Fruit fly (Drosophila melanogaster) whole organism, embryonic: ENCODE results near the gene CG4645.

ENCODE experiments used
- Atf3 ChIP-seq: fragments of 200-800 bp; sonication (Bioruptor generic); optimal IDR thresholded peaks from 3 replicates; lab custom pipeline; 2016; ENCODE audit warnings: missing biosample characterization, missing genetic modification characterization
- Blimp-1 ChIP-seq: fragments of 200-800 bp; sonication (Bioruptor generic); optimal IDR thresholded peaks from 3 replicates; lab custom pipeline; 2018; ENCODE audit warnings: missing biosample characterization, missing genetic modification characterization, mild to moderate bottlenecking, moderate library complexity, missing genetic modification reagents
- CG10543 ChIP-seq: fragments of 200-800 bp; sonication (Bioruptor generic); optimal IDR thresholded peaks from 3 replicates; lab custom pipeline; 2017; ENCODE audit warnings: missing biosample characterization, mild to moderate bottlenecking, missing genetic modification characterization, moderate library complexity
- CG12155 ChIP-seq: fragments of 200-800 bp; sonication (Bioruptor generic); optimal IDR thresholded peaks from 3 replicates; lab custom pipeline; 2016; ENCODE audit warnings: missing biosample characterization, missing genetic modification characterization
- CG12219 ChIP-seq: fragments of 200-800 bp; sonication (Bioruptor generic); optimal IDR thresholded peaks from 3 replicates; lab custom pipeline; 2018; ENCODE audit warnings: missing biosample characterization, mild to moderate bottlenecking, missing genetic modification characterization
- CG1233 ChIP-seq: fragments of 200-800 bp; sonication (Bioruptor generic); optimal IDR thresholded peaks from 4 replicates; lab custom pipeline; 2018; ENCODE audit warnings: missing biosample characterization, mild to moderate bottlenecking, missing genetic modification characterization
- CG13775 ChIP-seq: fragments of 200-800 bp; sonication (Bioruptor generic); optimal IDR thresholded peaks from 3 replicates; lab custom pipeline; 2017; ENCODE audit warnings: missing biosample characterization, mild to moderate bottlenecking, missing genetic modification characterization
- CG13894 ChIP-seq: fragments of 200-800 bp; sonication (Bioruptor generic); optimal IDR thresholded peaks from 3 replicates; lab custom pipeline; 2018; ENCODE audit warnings: missing biosample characterization, mild to moderate bottlenecking, missing genetic modification characterization, moderate library complexity
- CG17568 ChIP-seq: fragments of 200-800 bp; sonication (Bioruptor generic); optimal IDR thresholded peaks from 2 replicates; lab custom pipeline; 2018; ENCODE audit warnings: missing biosample characterization, mild to moderate bottlenecking, missing genetic modification characterization, moderate library complexity
- CG2875 ChIP-seq: fragments of 200-800 bp; sonication (Bioruptor generic); optimal IDR thresholded peaks from 2 replicates; lab custom pipeline; 2017; ENCODE audit warnings: missing biosample characterization, mild to moderate bottlenecking, missing genetic modification characterization, missing genetic modification reagents
- CG30431 ChIP-seq: fragments of 200-800 bp; sonication (Bioruptor generic); optimal IDR thresholded peaks from 2 replicates; lab custom pipeline; 2017; ENCODE audit warnings: missing biosample characterization, missing genetic modification characterization
- CG32772 ChIP-seq: fragments of 200-800 bp; sonication (Bioruptor generic); IDR thresholded peaks from 2 replicates; pipeline ENCODE4 v1.3.6; 2022; ENCODE audit warnings: missing biosample characterization, missing genetic modification characterization
- CG43689 ChIP-seq: fragments of 200-800 bp; sonication (Bioruptor generic); IDR thresholded peaks from 2 replicates; pipeline ENCODE4 v1.3.6; 2022; ENCODE audit warnings: missing biosample characterization, missing genetic modification characterization
- CG5180 ChIP-seq: fragments of 200-800 bp; sonication (Bioruptor generic); optimal IDR thresholded peaks from 3 replicates; lab custom pipeline; 2017; ENCODE audit warnings: missing biosample characterization, missing genetic modification characterization, mild to moderate bottlenecking, moderate library complexity, missing genetic modification reagents
- CG6683 ChIP-seq: fragments of 200-800 bp; sonication (Bioruptor generic); optimal IDR thresholded peaks from 2 replicates; lab custom pipeline; 2017; ENCODE audit warnings: missing biosample characterization, mild to moderate bottlenecking, missing genetic modification characterization, missing genetic modification reagents
- CG6813 ChIP-seq: fragments of 200-800 bp; sonication (Bioruptor generic); optimal IDR thresholded peaks from 2 replicates; lab custom pipeline; 2017; ENCODE audit warnings: missing biosample characterization, missing genetic modification characterization, mild to moderate bottlenecking, moderate library complexity, missing genetic modification reagents
- CG7357 ChIP-seq: fragments of 200-800 bp; sonication (Bioruptor generic); IDR thresholded peaks from 3 replicates; pipeline ENCODE4 v1.3.6; 2022; ENCODE audit warnings: missing biosample characterization, missing genetic modification characterization
- CG7745 ChIP-seq: fragments of 200-800 bp; sonication (Bioruptor generic); optimal IDR thresholded peaks from 2 replicates; lab custom pipeline; 2018; ENCODE audit warnings: missing biosample characterization, mild to moderate bottlenecking, missing genetic modification characterization, moderate library complexity
- CG9609 ChIP-seq: fragments of 200-800 bp; sonication (Bioruptor generic); optimal IDR thresholded peaks from 3 replicates; lab custom pipeline; 2016; ENCODE audit warnings: missing biosample characterization, missing genetic modification characterization
- Chrac-16 ChIP-seq: fragments of 200-800 bp; sonication (Bioruptor generic); optimal IDR thresholded peaks from 3 replicates; lab custom pipeline; 2016; ENCODE audit warnings: missing biosample characterization, missing genetic modification characterization
- D19A ChIP-seq: fragments of 200-800 bp; optimal IDR thresholded peaks from 3 replicates; lab custom pipeline; 2019; ENCODE audit warnings: missing biosample characterization, mild to moderate bottlenecking, missing genetic modification characterization, moderate library complexity
- Deaf1 ChIP-seq: fragments of 200-800 bp; optimal IDR thresholded peaks from 3 replicates; lab custom pipeline; 2019; ENCODE audit warnings: missing biosample characterization, mild to moderate bottlenecking, missing genetic modification characterization, moderate library complexity
- Dp ChIP-seq: fragments of 200-800 bp; sonication (Bioruptor generic); optimal IDR thresholded peaks from 2 replicates; lab custom pipeline; 2018; ENCODE audit warnings: missing biosample characterization, mild to moderate bottlenecking, missing genetic modification characterization, moderate library complexity
- Ets65A ChIP-seq: fragments of 200-800 bp; sonication (Bioruptor generic); peaks from one replicate; lab custom pipeline; 2016; ENCODE audit warnings: missing biosample characterization, missing genetic modification characterization
- Hmx ChIP-seq: fragments of 200-800 bp; sonication (Bioruptor generic); optimal IDR thresholded peaks from 2 replicates; lab custom pipeline; 2016; ENCODE audit warnings: missing biosample characterization, missing genetic modification characterization
- Hr51 ChIP-seq, 2 experiments: fragments of 200-800 bp; sonication (Bioruptor generic); optimal IDR thresholded peaks; 2 replicates in 1 of 2; 3 replicates in 1 of 2; lab custom pipeline; 2016 to 2018; ENCODE audit warnings: missing biosample characterization in 2 of 2, missing genetic modification characterization in 2 of 2, mild to moderate bottlenecking in 1 of 2, moderate library complexity in 1 of 2
- Kr ChIP-seq: fragments of 200-800 bp; sonication (Bioruptor generic); optimal IDR thresholded peaks from 2 replicates; lab custom pipeline; 2017; ENCODE audit warnings: missing biosample characterization, mild to moderate bottlenecking, missing genetic modification characterization
- Mad ChIP-seq: fragments of 200-800 bp; sonication (Bioruptor generic); optimal IDR thresholded peaks from 2 replicates; lab custom pipeline; 2016; ENCODE audit warnings: missing biosample characterization, missing genetic modification characterization
- Med ChIP-seq: fragments of 200-800 bp; sonication (Bioruptor generic); peaks from one replicate; lab custom pipeline; 2016; ENCODE audit warnings: missing biosample characterization, missing genetic modification characterization, mild to moderate bottlenecking, inconsistent platforms, moderate library complexity
- NC2α ChIP-seq: fragments of 200-800 bp; sonication (Bioruptor generic); optimal IDR thresholded peaks from 2 replicates; lab custom pipeline; 2016; ENCODE audit warnings: missing biosample characterization, missing genetic modification characterization
- Nf-YA ChIP-seq: fragments of 200-800 bp; sonication (Bioruptor generic); IDR thresholded peaks from 2 replicates; pipeline ENCODE4 v1.3.6; 2022; ENCODE audit warnings: missing biosample characterization, missing genetic modification characterization
- Spps ChIP-seq: fragments of 200-800 bp; sonication (Bioruptor generic); optimal IDR thresholded peaks from 2 replicates; lab custom pipeline; 2018; ENCODE audit warnings: missing biosample characterization, mild to moderate bottlenecking, missing genetic modification characterization
- bsh ChIP-seq, 2 experiments: fragments of 200-800 bp; sonication (Bioruptor generic); optimal IDR thresholded peaks; 2 replicates each; lab custom pipeline; 2017 to 2018; ENCODE audit warnings: mild to moderate bottlenecking in 2 of 2, missing biosample characterization in 2 of 2, missing genetic modification characterization in 2 of 2, moderate library complexity in 1 of 2
- ci ChIP-seq: fragments of 200-800 bp; sonication (Bioruptor generic); IDR thresholded peaks from 3 replicates; pipeline ENCODE4 v1.3.6; 2022; ENCODE audit warnings: missing biosample characterization, missing genetic modification characterization
- croc ChIP-seq: fragments of 200-800 bp; sonication (Bioruptor generic); conservative IDR thresholded peaks from 3 replicates; pipeline ENCODE4 v1.3.6; 2022; ENCODE audit warnings: missing biosample characterization, missing genetic modification characterization
- disco-r ChIP-seq: fragments of 200-800 bp; sonication (Bioruptor generic); optimal IDR thresholded peaks from 2 replicates; lab custom pipeline; 2016; ENCODE audit warnings: missing biosample characterization, missing genetic modification characterization
- ewg ChIP-seq: fragments of 200-800 bp; sonication (Bioruptor generic); optimal IDR thresholded peaks from 3 replicates; lab custom pipeline; 2017; ENCODE audit warnings: mild to moderate bottlenecking, missing biosample characterization, missing genetic modification reagents, missing genetic modification characterization
- fd3F ChIP-seq: fragments of 200-800 bp; sonication (Bioruptor generic); optimal IDR thresholded peaks from 2 replicates; lab custom pipeline; 2018; ENCODE audit warnings: missing biosample characterization, mild to moderate bottlenecking, missing genetic modification characterization, moderate library complexity
- gsb-n ChIP-seq: fragments of 200-800 bp; sonication (Bioruptor generic); optimal IDR thresholded peaks from 3 replicates; lab custom pipeline; 2018; ENCODE audit warnings: missing biosample characterization, mild to moderate bottlenecking, missing genetic modification characterization
- gt ChIP-seq: fragments of 200-800 bp; sonication (Bioruptor generic); IDR thresholded peaks from 2 replicates; pipeline ENCODE4 v1.3.6; 2022; ENCODE audit warnings: missing biosample characterization, missing genetic modification characterization
- h ChIP-seq: fragments of >200 bp; optimal IDR thresholded peaks from 2 replicates; lab custom pipeline; 2017
- nau ChIP-seq: fragments of 200-800 bp; sonication (Bioruptor generic); optimal IDR thresholded peaks from 3 replicates; lab custom pipeline; 2017; ENCODE audit warnings: missing biosample characterization, mild to moderate bottlenecking, missing genetic modification characterization, missing genetic modification reagents
- row ChIP-seq: fragments of 200-800 bp; sonication (Bioruptor generic); IDR thresholded peaks from 3 replicates; pipeline ENCODE4 v1.3.6; 2022; ENCODE audit warnings: missing biosample characterization, missing genetic modification characterization
- slou ChIP-seq: fragments of 200-800 bp; sonication (Bioruptor generic); optimal IDR thresholded peaks from 3 replicates; lab custom pipeline; 2016; ENCODE audit warnings: missing biosample characterization, missing genetic modification characterization
- sna ChIP-seq: fragments of 200-800 bp; sonication (Bioruptor generic); IDR thresholded peaks from 2 replicates; pipeline ENCODE4 v1.3.6; 2022; ENCODE audit warnings: missing biosample characterization, missing genetic modification characterization; ENCODE audit not compliant: partially characterized antibody
- sqz ChIP-seq: fragments of 200-800 bp; sonication (Bioruptor generic); optimal IDR thresholded peaks from 3 replicates; lab custom pipeline; 2018; ENCODE audit warnings: missing biosample characterization, mild to moderate bottlenecking, missing genetic modification characterization
- stc ChIP-seq: fragments of 200-800 bp; sonication (Bioruptor generic); IDR thresholded peaks from 2 replicates; pipeline ENCODE4 v1.3.6; 2022; ENCODE audit warnings: missing biosample characterization, missing genetic modification characterization
- tll ChIP-seq, 2 experiments: fragments of 200-800 bp in 1 of 2; fragments of >200 bp in 1 of 2; sonication (Bioruptor generic) in 1 of 2; optimal IDR thresholded peaks; 2 replicates each; lab custom pipeline; 2017 to 2019; ENCODE audit warnings: missing biosample characterization in 2 of 2, missing genetic modification characterization in 2 of 2, mild to moderate bottlenecking in 1 of 2, moderate library complexity in 1 of 2
- tup ChIP-seq: fragments of 200-800 bp; sonication (Bioruptor generic); optimal IDR thresholded peaks from 2 replicates; lab custom pipeline; 2016; ENCODE audit warnings: missing biosample characterization, mild to moderate bottlenecking, missing genetic modification characterization, moderate library complexity
- tx ChIP-seq: fragments of 200-800 bp; sonication (Bioruptor generic); optimal IDR thresholded peaks from 2 replicates; lab custom pipeline; 2016; ENCODE audit warnings: missing biosample characterization, missing genetic modification characterization
- wdn ChIP-seq: fragments of 200-800 bp; sonication (Bioruptor generic); IDR thresholded peaks from 2 replicates; pipeline ENCODE4 v1.3.6; 2022; ENCODE audit warnings: missing biosample characterization, missing genetic modification characterization

The CG4645 gene

dm6 chrX:12903099-12903616 is 6.6 kb upstream of the CG4645 start, which contains the start of gene Flad1 (continued):
- TF ChIP-seq CG12155 (GFP tag; lab: Kevin White, UChicago) (no peak), CG12219 (GFP tag; lab: Kevin White, UChicago) (no peak), tup (GFP tag; lab: Kevin White, UChicago) (no peak), D19A (tag; lab: Kevin White, UChicago) (no peak), Spps (tag; lab: Kevin White, UChicago) (no peak), Dp (peak; percentile 80), CG1233 (GFP tag; lab: Kevin White, UChicago) (no peak), CG6683 (no peak), sna (GFP tag; lab: Robert Waterston, UW) (0 out of 2 replicates have a peak, but pooled peaks have one; percentile 36), Med (GFP tag; lab: Kevin White, UChicago) (peak; percentile 48), CG32772 (GFP tag; lab: Robert Waterston, UW) (no peak), tll (GFP tag; optimal IDR thresholded peaks at IDR 0.05; lab: Kevin White, UChicago) (no peak), NC2α (GFP tag; lab: Kevin White, UChicago) (no peak), stc (no peak), CG5180 (GFP tag; lab: Kevin White, UChicago) (no peak), tx (GFP tag; lab: Kevin White, UChicago) (no peak), croc (GFP tag; lab: Robert Waterston, UW) (no peak), CG6813 (GFP tag; lab: Kevin White, UChicago) (no peak), nau (GFP tag; lab: Kevin White, UChicago) (no peak), wdn (GFP tag; lab: Robert Waterston, UW) (no peak), row (0 out of 3 replicates have a peak, but pooled peaks have one; percentile 12), Atf3 (GFP tag; lab: Kevin White, UChicago) (no peak), slou (GFP tag; lab: Kevin White, UChicago) (no peak), CG10543 (GFP tag; lab: Kevin White, UChicago) (peak; percentile 44), Hr51 (GFP tag; optimal IDR thresholded peaks at IDR 0.05; lab: Kevin White, UChicago) (no peak), CG7357 (no peak), gt (GFP tag; lab: Robert Waterston, UW) (no peak), CG30431 (no peak), h (no peak), Ets65A (GFP tag; lab: Kevin White, UChicago) (no peak), CG13775 (GFP tag; lab: Kevin White, UChicago) (no peak), CG17568 (GFP tag; lab: Kevin White, UChicago) (no peak), Chrac-16 (no peak), sqz (GFP tag; lab: Kevin White, UChicago) (peak; percentile 68), CG9609 (GFP tag; lab: Kevin White, UChicago) (no peak), Mad (GFP tag; lab: Kevin White, UChicago) (no peak), CG43689 (GFP tag; lab: Robert Waterston, UW) (no peak), Hmx (GFP tag; lab: Kevin White, UChicago) (no peak), disco-r (no peak), Blimp-1 (GFP tag; lab: Kevin White, UChicago) (no peak), bsh (GFP tag; optimal IDR thresholded peaks at IDR 0.05; lab: Kevin White, UChicago) (no peak), Deaf1 (tag; lab: Kevin White, UChicago) (no peak), ewg (GFP tag; lab: Kevin White, UChicago) (peak; percentile 29), gsb-n (no peak), Kr (GFP tag; lab: Kevin White, UChicago) (no peak), fd3F (GFP tag; lab: Kevin White, UChicago) (no peak), CG13894 (tag; lab: Kevin White, UChicago) (no peak), ci (GFP tag; lab: Robert Waterston, UW) (no peak), CG7745 (tag; lab: Kevin White, UChicago) (no peak), Nf-YA (GFP tag; lab: Robert Waterston, UW) (no peak), CG2875 (no peak)
